Fruit fly (Drosophila melanogaster) whole organism, embryonic: ENCODE results near the gene Ance-2.

Source experiments
- CG10274 ChIP-seq: fragments of 200-800 bp; sonication (Bioruptor generic); optimal IDR thresholded peaks from 3 replicates; lab custom pipeline; 2017; ENCODE audit warnings: missing biosample characterization, mild to moderate bottlenecking, missing genetic modification characterization
- CG10543 ChIP-seq: fragments of 200-800 bp; sonication (Bioruptor generic); optimal IDR thresholded peaks from 3 replicates; lab custom pipeline; 2017; ENCODE audit warnings: missing biosample characterization, mild to moderate bottlenecking, missing genetic modification characterization, moderate library complexity
- CG11093 ChIP-seq: fragments of 200-800 bp; sonication (Bioruptor generic); IDR thresholded peaks from 3 replicates; pipeline ENCODE4 v1.3.6; 2022; ENCODE audit warnings: missing biosample characterization, missing genetic modification characterization
- CG1233 ChIP-seq: fragments of 200-800 bp; sonication (Bioruptor generic); optimal IDR thresholded peaks from 4 replicates; lab custom pipeline; 2018; ENCODE audit warnings: missing biosample characterization, mild to moderate bottlenecking, missing genetic modification characterization
- CG13287 ChIP-seq: fragments of 200-800 bp; sonication (Bioruptor generic); IDR thresholded peaks from 2 replicates; pipeline ENCODE4 v1.3.6; 2022; ENCODE audit warnings: missing biosample characterization, missing genetic modification characterization; ENCODE audit not compliant: partially characterized antibody
- CG13296 ChIP-seq: fragments of 200-800 bp; sonication (Bioruptor generic); optimal IDR thresholded peaks from 3 replicates; lab custom pipeline; 2018; ENCODE audit warnings: missing biosample characterization, mild to moderate bottlenecking, missing genetic modification characterization
- CG1529 ChIP-seq: fragments of 200-800 bp; sonication (Bioruptor generic); optimal IDR thresholded peaks from 3 replicates; lab custom pipeline; 2018; ENCODE audit warnings: missing biosample characterization, missing genetic modification characterization
- CG15696 ChIP-seq: fragments of 200-800 bp; sonication (Bioruptor generic); optimal IDR thresholded peaks from 2 replicates; lab custom pipeline; 2019; ENCODE audit warnings: missing biosample characterization, mild to moderate bottlenecking, missing genetic modification characterization, moderate library complexity
- CG18476 ChIP-seq: fragments of 200-800 bp; sonication (Bioruptor generic); optimal IDR thresholded peaks from 2 replicates; lab custom pipeline; 2016; ENCODE audit warnings: missing biosample characterization, mild to moderate bottlenecking, missing genetic modification characterization
- CG33213 ChIP-seq: fragments of 200-800 bp; sonication (Bioruptor generic); optimal IDR thresholded peaks from 3 replicates; lab custom pipeline; 2016; ENCODE audit warnings: missing biosample characterization, missing genetic modification characterization
- CG3847 ChIP-seq: fragments of 200-800 bp; sonication (Bioruptor generic); IDR thresholded peaks from 2 replicates; pipeline ENCODE4 v1.3.6; 2022; ENCODE audit warnings: missing biosample characterization, missing genetic modification characterization
- CG4424 ChIP-seq: fragments of 200-800 bp; sonication (Bioruptor generic); optimal IDR thresholded peaks from 3 replicates; lab custom pipeline; 2016; ENCODE audit warnings: missing biosample characterization, missing genetic modification characterization
- CG7963 ChIP-seq: fragments of 200-800 bp; sonication (Bioruptor generic); IDR thresholded peaks from 3 replicates; pipeline ENCODE4 v1.3.6; 2022; ENCODE audit warnings: missing biosample characterization, missing genetic modification characterization; ENCODE audit not compliant: partially characterized antibody
- CG8765 ChIP-seq: fragments of 200-800 bp; sonication (Bioruptor generic); IDR thresholded peaks from 2 replicates; pipeline ENCODE4 v1.3.6; 2022; ENCODE audit warnings: missing biosample characterization, missing genetic modification characterization
- CG9609 ChIP-seq: fragments of 200-800 bp; sonication (Bioruptor generic); optimal IDR thresholded peaks from 3 replicates; lab custom pipeline; 2016; ENCODE audit warnings: missing biosample characterization, missing genetic modification characterization
- D19B ChIP-seq: fragments of 200-800 bp; sonication (Bioruptor generic); optimal IDR thresholded peaks from 2 replicates; lab custom pipeline; 2017; ENCODE audit warnings: missing biosample characterization, mild to moderate bottlenecking, missing genetic modification characterization
- Dad ChIP-seq: fragments of 200-800 bp; sonication (Bioruptor generic); optimal IDR thresholded peaks from 3 replicates; lab custom pipeline; 2016; ENCODE audit warnings: missing biosample characterization, missing genetic modification characterization
- Dek ChIP-seq: fragments of 200-800 bp; sonication (Bioruptor generic); optimal IDR thresholded peaks from 3 replicates; lab custom pipeline; 2019; ENCODE audit warnings: missing biosample characterization, mild to moderate bottlenecking, missing genetic modification characterization, moderate library complexity
- Dip3 ChIP-seq: fragments of 200-800 bp; sonication (Bioruptor generic); optimal IDR thresholded peaks from 3 replicates; lab custom pipeline; 2016; ENCODE audit warnings: missing biosample characterization, missing genetic modification characterization
- Doc2 ChIP-seq: fragments of 200-800 bp; sonication (Bioruptor generic); IDR thresholded peaks from 2 replicates; pipeline ENCODE4 v1.3.6; 2022; ENCODE audit warnings: missing biosample characterization, missing genetic modification characterization
- Drgx ChIP-seq: fragments of 200-800 bp; sonication (Bioruptor generic); IDR thresholded peaks from 2 replicates; pipeline ENCODE4 v1.3.6; 2022; ENCODE audit warnings: missing biosample characterization, missing genetic modification characterization
- HLH3B ChIP-seq: fragments of 200-800 bp; sonication (Bioruptor generic); IDR thresholded peaks from 2 replicates; pipeline ENCODE4 v1.3.6; 2022; ENCODE audit warnings: missing biosample characterization, missing genetic modification characterization
- HLH54F ChIP-seq: fragments of 200-800 bp; sonication (Bioruptor generic); optimal IDR thresholded peaks from 3 replicates; lab custom pipeline; 2016; ENCODE audit warnings: missing biosample characterization, missing genetic modification characterization
- Lim3 ChIP-seq: fragments of 200-800 bp; sonication (Bioruptor generic); IDR thresholded peaks from 2 replicates; pipeline ENCODE4 v1.3.6; 2022; ENCODE audit warnings: missing biosample characterization, missing genetic modification characterization
- Mes4 ChIP-seq: fragments of 200-800 bp; sonication (Bioruptor generic); optimal IDR thresholded peaks from 2 replicates; lab custom pipeline; 2016; ENCODE audit warnings: missing biosample characterization, missing genetic modification characterization
- Mrtf ChIP-seq: fragments of 200-800 bp; sonication (Bioruptor generic); IDR thresholded peaks from 3 replicates; pipeline ENCODE4 v1.3.6; 2022; ENCODE audit warnings: missing biosample characterization, missing genetic modification characterization
- Myb ChIP-seq: fragments of 200-800 bp; sonication (Bioruptor generic); optimal IDR thresholded peaks from 2 replicates; lab custom pipeline; 2016; ENCODE audit warnings: missing biosample characterization, missing genetic modification characterization
- Neu2 ChIP-seq: fragments of 200-800 bp; sonication (Bioruptor generic); optimal IDR thresholded peaks from 3 replicates; lab custom pipeline; 2016; ENCODE audit warnings: missing biosample characterization, missing genetic modification characterization, borderline replicate concordance
- Nf-YA ChIP-seq: fragments of 200-800 bp; sonication (Bioruptor generic); IDR thresholded peaks from 2 replicates; pipeline ENCODE4 v1.3.6; 2022; ENCODE audit warnings: missing biosample characterization, missing genetic modification characterization
- Optix ChIP-seq: fragments of 200-800 bp; sonication (Bioruptor generic); IDR thresholded peaks from 3 replicates; pipeline ENCODE4 v1.3.6; 2022; ENCODE audit warnings: missing biosample characterization, missing genetic modification characterization
- Trl ChIP-seq, 3 experiments: fragments of >200 bp in 2 of 3; fragments of 200-800 bp in 1 of 3; sonication (Bioruptor generic) in 1 of 3; optimal IDR thresholded peaks; 2 replicates in 1 of 3; 3 replicates in 2 of 3; lab custom pipeline; 2016 to 2017; ENCODE audit warnings: missing biosample characterization in 1 of 3, missing genetic modification characterization in 1 of 3
- abd-A ChIP-seq: fragments of 200-800 bp; sonication (Bioruptor generic); optimal IDR thresholded peaks from 3 replicates; lab custom pipeline; 2019; ENCODE audit warnings: missing biosample characterization, mild to moderate bottlenecking, missing genetic modification characterization, moderate library complexity
- bigmax ChIP-seq: fragments of 200-800 bp; sonication (Bioruptor generic); optimal IDR thresholded peaks from 2 replicates; lab custom pipeline; 2018; ENCODE audit warnings: missing biosample characterization, mild to moderate bottlenecking, missing genetic modification characterization
- disco-r ChIP-seq: fragments of 200-800 bp; sonication (Bioruptor generic); optimal IDR thresholded peaks from 2 replicates; lab custom pipeline; 2016; ENCODE audit warnings: missing biosample characterization, missing genetic modification characterization
- dmrt99B ChIP-seq: fragments of 200-800 bp; sonication (Bioruptor generic); optimal IDR thresholded peaks from 2 replicates; lab custom pipeline; 2018; ENCODE audit warnings: missing biosample characterization, mild to moderate bottlenecking, missing genetic modification characterization, moderate library complexity
- gem ChIP-seq: fragments of 200-800 bp; sonication (Bioruptor generic); optimal IDR thresholded peaks from 2 replicates; lab custom pipeline; 2019; ENCODE audit warnings: missing biosample characterization, mild to moderate bottlenecking, missing genetic modification characterization, moderate library complexity
- hth ChIP-seq: fragments of >200 bp; optimal IDR thresholded peaks from 2 replicates; lab custom pipeline; 2017; ENCODE audit warnings: inconsistent platforms
- klu ChIP-seq: fragments of 200-800 bp; sonication (Bioruptor generic); IDR thresholded peaks from 2 replicates; pipeline ENCODE4 v1.3.6; 2022; ENCODE audit warnings: missing biosample characterization, missing genetic modification characterization
- kni ChIP-seq: fragments of 200-800 bp; sonication (Bioruptor generic); optimal IDR thresholded peaks from 3 replicates; lab custom pipeline; 2017; ENCODE audit warnings: mild to moderate bottlenecking, missing biosample characterization, missing genetic modification reagents, missing genetic modification characterization
- lov ChIP-seq, 2 experiments: fragments of 200-800 bp in 1 of 2; fragments of >200 bp in 1 of 2; sonication (Bioruptor generic) in 1 of 2; IDR thresholded peaks in 1 of 2; optimal IDR thresholded peaks in 1 of 2; 2 replicates in 1 of 2; 3 replicates in 1 of 2; pipeline versions ENCODE4 v1.3.6 to Lab custom; 2017 to 2022; ENCODE audit warnings: missing biosample characterization in 1 of 2, missing genetic modification characterization in 1 of 2
- mld ChIP-seq: fragments of 200-800 bp; sonication (Bioruptor generic); IDR thresholded peaks from 3 replicates; pipeline ENCODE4 v1.3.6; 2022; ENCODE audit warnings: missing biosample characterization, missing genetic modification characterization; ENCODE audit not compliant: partially characterized antibody
- org-1 ChIP-seq: fragments of 200-800 bp; sonication (Bioruptor generic); optimal IDR thresholded peaks from 2 replicates; lab custom pipeline; 2017; ENCODE audit warnings: missing biosample characterization, missing genetic modification characterization
- peb ChIP-seq: fragments of 200-800 bp; sonication (Bioruptor generic); IDR thresholded peaks from 2 replicates; pipeline ENCODE4 v1.3.6; 2022; ENCODE audit warnings: missing biosample characterization, missing genetic modification characterization
- sd ChIP-seq: fragments of 200-800 bp; sonication (Bioruptor generic); optimal IDR thresholded peaks from 3 replicates; lab custom pipeline; 2018; ENCODE audit warnings: missing biosample characterization, mild to moderate bottlenecking, missing genetic modification characterization, moderate library complexity
- sens-2 ChIP-seq: fragments of 200-800 bp; sonication (Bioruptor generic); IDR thresholded peaks from 2 replicates; pipeline ENCODE4 v1.3.6; 2022; ENCODE audit warnings: missing biosample characterization, missing genetic modification characterization
- sob ChIP-seq: fragments of 200-800 bp; sonication (Bioruptor generic); IDR thresholded peaks from 2 replicates; pipeline ENCODE4 v1.3.6; 2022; ENCODE audit warnings: missing biosample characterization, missing genetic modification characterization
- trem ChIP-seq: fragments of 200-800 bp; optimal IDR thresholded peaks from 3 replicates; lab custom pipeline; 2019; ENCODE audit warnings: missing biosample characterization, mild to moderate bottlenecking, missing genetic modification characterization, moderate library complexity
- vvl ChIP-seq: fragments of 200-800 bp; sonication (Bioruptor generic); IDR thresholded peaks from 2 replicates; pipeline ENCODE4 v1.3.6; 2022; ENCODE audit warnings: missing biosample characterization, missing genetic modification characterization
- zfh1 ChIP-seq: fragments of 200-800 bp; sonication (Bioruptor generic); IDR thresholded peaks from 3 replicates; pipeline ENCODE4 v1.3.6; 2022; ENCODE audit warnings: missing biosample characterization, missing genetic modification characterization

The Ance-2 gene

dm6 chr2L:13905072-13905847, 3.9 kb upstream of the Ance-2 start, which contains the start of gene Ance (continued):
- TF ChIP-seq Dip3 (peak; percentile 40), zfh1 (GFP tag; lab: Robert Waterston, UW) (peak; percentile 62), vvl (GFP tag; lab: Robert Waterston, UW) (peak; percentile 65), HLH3B (GFP tag; lab: Robert Waterston, UW) (0 out of 2 replicates have a peak, but pooled peaks have one; percentile 10), trem (tag; lab: Kevin White, UChicago) (no peak), Doc2 (GFP tag; lab: Robert Waterston, UW) (no peak), CG33213 (no peak), Myb (GFP tag; lab: Kevin White, UChicago) (no peak), CG7963 (GFP tag; lab: Robert Waterston, UW) (no peak), CG15696 (tag; lab: Kevin White, UChicago) (peak; percentile 18), disco-r (GFP tag; lab: Kevin White, UChicago) (no peak), CG1233 (GFP tag; lab: Kevin White, UChicago) (no peak), kni (GFP tag; lab: Kevin White, UChicago) (peak; percentile 10), Trl (optimal IDR thresholded peaks at IDR 0.05; lab: Kevin White, UChicago) (peak in 1 of 2 experiments; percentile 23), Trl (GFP tag; optimal IDR thresholded peaks at IDR 0.05; lab: Kevin White, UChicago) (no peak), D19B (GFP tag; lab: Kevin White, UChicago) (no peak), Lim3 (GFP tag; lab: Robert Waterston, UW) (no peak), sd (tag; lab: Kevin White, UChicago) (no peak), CG9609 (GFP tag; lab: Kevin White, UChicago) (no peak), CG1529 (GFP tag; lab: Kevin White, UChicago) (no peak), sob (GFP tag; lab: Robert Waterston, UW) (peak; percentile 53; the same call in 1 of the 2 replicates), CG13296 (no peak), dmrt99B (peak; percentile 11), CG10274 (no peak), Mrtf (GFP tag; lab: Robert Waterston, UW) (no peak), gem (tag; lab: Kevin White, UChicago) (peak; percentile 58), Nf-YA (GFP tag; lab: Robert Waterston, UW) (no peak), peb (GFP tag; lab: Robert Waterston, UW) (no peak), klu (no peak), org-1 (GFP tag; lab: Kevin White, UChicago) (peak; percentile 33), sens-2 (GFP tag; lab: Robert Waterston, UW) (no peak), CG10543 (GFP tag; lab: Kevin White, UChicago) (peak; percentile 23), lov (optimal IDR thresholded peaks at IDR 0.05; lab: Kevin White, UChicago) (no peak), lov (GFP tag; IDR thresholded peaks at IDR 0.05; lab: Robert Waterston, UW) (no peak), Drgx (GFP tag; lab: Robert Waterston, UW) (0 out of 2 replicates have a peak, but pooled peaks have one; percentile 27), CG8765 (GFP tag; lab: Robert Waterston, UW) (no peak), CG3847 (peak; percentile 69), Dek (tag; lab: Kevin White, UChicago) (peak; percentile 30), bigmax (GFP tag; lab: Kevin White, UChicago) (no peak), CG13287 (peak; percentile 18; the same call in 1 of the 2 replicates), Mes4 (GFP tag; lab: Kevin White, UChicago) (no peak), Neu2 (GFP tag; lab: Kevin White, UChicago) (no peak), CG11093 (GFP tag; lab: Robert Waterston, UW) (no peak), Optix (no peak), CG18476 (GFP tag; lab: Kevin White, UChicago) (peak; percentile 32), HLH54F (GFP tag; lab: Kevin White, UChicago) (no peak), hth (no peak), Dad (no peak), mld (GFP tag; lab: Robert Waterston, UW) (no peak), CG4424 (GFP tag; lab: Kevin White, UChicago) (no peak), abd-A (tag; lab: Kevin White, UChicago) (no peak)
